Fruit fly (Drosophila melanogaster) whole organism: ENCODE results near the gene Ret.

Experiments
- CG8478 ChIP-seq: fragments of >200 bp; optimal IDR thresholded peaks from 2 replicates; lab custom pipeline; 2018; ENCODE audit warnings: inconsistent platforms
- pan ChIP-seq: fragments of >200 bp; optimal IDR thresholded peaks from 2 replicates; lab custom pipeline; 2017

- TF ChIP-seq CG8478 (lab: Kevin White, UChicago) (no peak), pan (lab: Kevin White, UChicago) (no peak)
Observed at dm6 chr2L:21142501-21142849, 56.1 kb downstream of the Ret start.
